Worm (Caenorhabditis elegans) whole organism, young adult: ENCODE measurements around the gene B0222.15.

Source experiments
- ama-1 ChIP-seq, 3 experiments: fragments of 150-350 bp in 1 of 3; sonication (generic microtip) in 2 of 3; optimal IDR thresholded peaks; 2 replicates each; lab custom pipeline; 2014 to 2018; ENCODE audit warnings: missing biosample characterization in 2 of 3, missing genetic modification characterization in 2 of 3, missing genetic modification reagents in 2 of 3
- hrde-1 ChIP-seq: sonication (generic microtip); optimal IDR thresholded peaks from 2 replicates; lab custom pipeline; 2016; ENCODE audit warnings: missing genetic modification characterization, mild to moderate bottlenecking, missing compliant biosample characterization, moderate library complexity, missing genotype, missing genetic modification reagents, borderline replicate concordance
- lir-1 ChIP-seq: fragments of 200-800 bp; sonication (Bioruptor generic); conservative IDR thresholded peaks from 2 replicates; pipeline ENCODE4 v1.3.6; 2022; ENCODE audit warnings: missing genetic modification reagents, missing genetic modification characterization, missing compliant biosample characterization

DNA sequence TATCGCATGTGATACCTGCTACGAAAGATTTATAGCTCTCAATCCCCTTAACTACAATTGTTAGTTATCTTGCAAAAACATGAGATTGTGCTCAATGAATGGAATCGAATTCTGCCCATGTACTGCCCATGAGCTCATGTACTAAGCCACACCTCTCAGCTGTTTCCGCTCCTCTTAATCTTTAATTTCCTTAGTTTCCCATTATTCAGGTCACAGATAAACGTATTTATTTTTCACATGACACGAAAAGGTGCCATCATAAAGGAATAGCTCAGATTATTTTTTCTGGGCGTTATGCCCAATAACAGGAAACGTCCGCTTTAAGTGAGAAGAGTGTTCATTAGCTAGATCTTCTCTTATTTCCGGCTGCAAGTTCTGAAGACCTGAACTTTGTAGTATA, 29.4 kb upstream of the B0222.15 start:
- TF ChIP-seq lir-1 (GFP tag; lab: Robert Waterston, UW) = no peak
- no peak for TF ChIP-seq ama-1 (optimal IDR thresholded peaks at IDR 0.05; lab: Kevin White, UChicago)
- TF ChIP-seq ama-1 (GFP tag; optimal IDR thresholded peaks at IDR 0.05; lab: Kevin White, UChicago) = no peak
- TF ChIP-seq hrde-1 (tag; lab: Kevin White, UChicago) = no peak
